Fruit fly (Drosophila melanogaster) whole organism, prepupa: ENCODE measurements around the gene Wdr33.

Source experiments
- CG6854 ChIP-seq: fragments of 200-800 bp; sonication (Bioruptor generic); optimal IDR thresholded peaks from 2 replicates; lab custom pipeline; 2017; ENCODE audit warnings: missing biosample characterization, mild to moderate bottlenecking, missing genetic modification characterization
- CG8632 ChIP-seq: fragments of 200-800 bp; sonication (Bioruptor generic); optimal IDR thresholded peaks from 3 replicates; lab custom pipeline; 2016; ENCODE audit warnings: missing biosample characterization, missing genetic modification characterization

dm6 chr3R:5632182-5632581 lies 28.3 kb upstream of the Wdr33 start, which contains the start of gene CG31549:
- TF ChIP-seq CG8632 (GFP tag; lab: Kevin White, UChicago) = no peak
- TF ChIP-seq CG6854 (GFP tag; lab: Kevin White, UChicago) = no peak
